Worm (Caenorhabditis elegans) whole organism, L4 larva: Measurements from ENCODE around the gene pipp-4P.

ENCODE experiments used
- T20F7.1 ChIP-seq: fragments of 200-800 bp; sonication (Bioruptor generic); optimal IDR thresholded peaks from 2 replicates; lab custom pipeline; 2018; ENCODE audit warnings: mild to moderate bottlenecking, missing genetic modification characterization, missing compliant biosample characterization
- Y48G9A.11 ChIP-seq: fragments of 200-800 bp; sonication (Bioruptor generic); IDR thresholded peaks from 2 replicates; pipeline ENCODE4 v1.3.6; 2022; ENCODE audit warnings: missing genetic modification reagents, missing genetic modification characterization, missing compliant biosample characterization
- Y75B8A.6 ChIP-seq: fragments of 200-800 bp; sonication (Bioruptor generic); IDR thresholded peaks from 2 replicates; pipeline ENCODE4 v1.3.6; 2022; ENCODE audit warnings: missing genetic modification reagents, missing genetic modification characterization, missing compliant biosample characterization
- ZK337.2 ChIP-seq: fragments of 200-800 bp; sonication (Bioruptor generic); IDR thresholded peaks from 2 replicates; pipeline ENCODE4 v1.3.6; 2022; ENCODE audit warnings: missing genetic modification reagents, missing genetic modification characterization, missing compliant biosample characterization
- ZK546.5 ChIP-seq, 2 experiments: sonication (generic microtip); optimal IDR thresholded peaks; 2 replicates each; lab custom pipeline; 2017; ENCODE audit warnings: missing biosample characterization in 2 of 2, missing genetic modification characterization in 2 of 2
- ceh-20 ChIP-seq: fragments of 200-800 bp; sonication (Bioruptor generic); IDR thresholded peaks from 2 replicates; pipeline ENCODE4 v1.3.6; 2022; ENCODE audit warnings: missing genetic modification reagents, missing genetic modification characterization, missing compliant biosample characterization
- ceh-82 ChIP-seq: sonication (generic microtip); optimal IDR thresholded peaks from 2 replicates; lab custom pipeline; 2017; ENCODE audit warnings: missing biosample characterization, missing genetic modification characterization
- daf-12 ChIP-seq: fragments of 150-350 bp; optimal IDR thresholded peaks from 2 replicates; lab custom pipeline; 2014; ENCODE audit warnings: missing biosample characterization, missing genetic modification reagents, missing genetic modification characterization
- daf-19 ChIP-seq: fragments of 200-800 bp; sonication (Bioruptor generic); conservative IDR thresholded peaks from 2 replicates; pipeline ENCODE4 v1.3.6; 2022; ENCODE audit warnings: missing genetic modification characterization, missing compliant biosample characterization
- dve-1 ChIP-seq: sonication (generic microtip); optimal IDR thresholded peaks from 2 replicates; lab custom pipeline; 2017; ENCODE audit warnings: antibody characterized with exemption, mild to moderate bottlenecking, missing genetic modification characterization, missing compliant biosample characterization; ENCODE audit not compliant: insufficient read depth
- egl-27 ChIP-seq: sonication (generic microtip); optimal IDR thresholded peaks from 3 replicates; lab custom pipeline; 2017; ENCODE audit warnings: missing biosample characterization, missing genetic modification reagents, missing genetic modification characterization
- egl-43 ChIP-seq: fragments of 200-800 bp; sonication (Bioruptor generic); IDR thresholded peaks from 2 replicates; pipeline ENCODE4 v1.3.6; 2022; ENCODE audit warnings: missing genetic modification reagents, missing genetic modification characterization, missing compliant biosample characterization
- hlh-11 ChIP-seq: fragments of 200-800 bp; sonication (Bioruptor generic); optimal IDR thresholded peaks from 2 replicates; lab custom pipeline; 2018; ENCODE audit warnings: mild to moderate bottlenecking, missing genetic modification characterization, missing compliant biosample characterization
- hlh-30 ChIP-seq: sonication (generic microtip); optimal IDR thresholded peaks from 2 replicates; lab custom pipeline; 2017; ENCODE audit warnings: antibody characterized with exemption, mild to moderate bottlenecking, missing genetic modification characterization, missing compliant biosample characterization; ENCODE audit not compliant: insufficient read depth
- lin-1 ChIP-seq: fragments of 200-800 bp; sonication (Bioruptor generic); IDR thresholded peaks from 2 replicates; pipeline ENCODE4 v1.3.6; 2022; ENCODE audit warnings: missing genetic modification reagents, missing genetic modification characterization, missing compliant biosample characterization
- lin-13 ChIP-seq: fragments of 150-350 bp; optimal IDR thresholded peaks from 2 replicates; lab custom pipeline; 2014; ENCODE audit warnings: missing biosample characterization, missing genetic modification reagents, missing genetic modification characterization
- lin-39 ChIP-seq: fragments of 150-350 bp; optimal IDR thresholded peaks from 2 replicates; lab custom pipeline; 2014; ENCODE audit warnings: missing biosample characterization, missing genetic modification reagents, missing genetic modification characterization
- lir-3 ChIP-seq: sonication (generic microtip); optimal IDR thresholded peaks from 2 replicates; lab custom pipeline; 2016; ENCODE audit warnings: mild to moderate bottlenecking, missing genetic modification characterization, missing compliant biosample characterization
- lsy-2 ChIP-seq, 2 experiments: fragments of 150-350 bp in 1 of 2; sonication (generic microtip) in 1 of 2; optimal IDR thresholded peaks; 2 replicates each; lab custom pipeline; 2014 to 2017; ENCODE audit warnings: missing biosample characterization in 2 of 2, missing genetic modification characterization in 2 of 2
- mdl-1 ChIP-seq, 2 experiments: fragments of 150-350 bp in 1 of 2; sonication (generic microtip) in 1 of 2; optimal IDR thresholded peaks; 2 replicates each; lab custom pipeline; 2014 to 2017; ENCODE audit warnings: missing biosample characterization in 2 of 2, missing genetic modification characterization in 2 of 2
- mxl-3 ChIP-seq: fragments of 200-800 bp; sonication (Bioruptor generic); optimal IDR thresholded peaks from 2 replicates; lab custom pipeline; 2018; ENCODE audit warnings: mild to moderate bottlenecking, missing genetic modification characterization, missing compliant biosample characterization
- nhr-10 ChIP-seq: fragments of 150-350 bp; optimal IDR thresholded peaks from 2 replicates; lab custom pipeline; 2014; ENCODE audit warnings: missing biosample characterization, missing genetic modification characterization
- nhr-111 ChIP-seq: fragments of 200-800 bp; sonication (Bioruptor generic); optimal IDR thresholded peaks from 2 replicates; lab custom pipeline; 2018; ENCODE audit warnings: mild to moderate bottlenecking, missing genetic modification characterization, missing compliant biosample characterization
- nhr-237 ChIP-seq: sonication (generic microtip); optimal IDR thresholded peaks from 2 replicates; lab custom pipeline; 2017; ENCODE audit warnings: missing biosample characterization, missing genetic modification characterization
- nhr-25 ChIP-seq: sonication (generic microtip); optimal IDR thresholded peaks from 2 replicates; lab custom pipeline; 2017; ENCODE audit warnings: missing genetic modification characterization, mild to moderate bottlenecking, missing compliant biosample characterization, antibody characterized with exemption, moderate library complexity, borderline replicate concordance; ENCODE audit not compliant: insufficient read depth
- nhr-28 ChIP-seq: fragments of 150-350 bp; optimal IDR thresholded peaks from 2 replicates; lab custom pipeline; 2014; ENCODE audit warnings: missing biosample characterization, missing genetic modification characterization
- nhr-41 ChIP-seq: fragments of 200-800 bp; sonication (Bioruptor generic); IDR thresholded peaks from 2 replicates; pipeline ENCODE4 v1.3.6; 2022; ENCODE audit warnings: missing genetic modification reagents, missing genetic modification characterization, missing compliant biosample characterization
- nhr-48 ChIP-seq: sonication (generic microtip); optimal IDR thresholded peaks from 2 replicates; lab custom pipeline; 2016; ENCODE audit warnings: mild to moderate bottlenecking, missing genetic modification characterization, missing compliant biosample characterization
- nhr-6 ChIP-seq: fragments of 150-350 bp; optimal IDR thresholded peaks from 2 replicates; lab custom pipeline; 2014; ENCODE audit warnings: missing biosample characterization, missing genetic modification characterization
- pqm-1 ChIP-seq: sonication (generic microtip); optimal IDR thresholded peaks from 2 replicates; lab custom pipeline; 2017; ENCODE audit warnings: missing biosample characterization, missing genetic modification characterization
- sdz-12 ChIP-seq: fragments of 200-800 bp; sonication (Bioruptor generic); optimal IDR thresholded peaks from 2 replicates; lab custom pipeline; 2018; ENCODE audit warnings: mild to moderate bottlenecking, missing genetic modification characterization, missing compliant biosample characterization
- set-16 ChIP-seq: fragments of 200-800 bp; sonication (Bioruptor generic); IDR thresholded peaks from 2 replicates; pipeline ENCODE4 v1.3.6; 2022; ENCODE audit warnings: missing genetic modification reagents, missing genetic modification characterization, missing compliant biosample characterization
- unc-130 ChIP-seq: sonication (generic microtip); optimal IDR thresholded peaks from 2 replicates; lab custom pipeline; 2016; ENCODE audit warnings: missing genetic modification reagents, missing genetic modification characterization, missing compliant biosample characterization
- unc-62 ChIP-seq, 3 experiments: fragments of 150-350 bp in 1 of 3; sonication (generic microtip); optimal IDR thresholded peaks in 2 of 3; peaks in 1 of 3; 1 replicate in 1 of 3; 2 replicates in 2 of 3; lab custom pipeline; 2014 to 2017; ENCODE audit warnings: missing biosample characterization in 3 of 3, missing genetic modification characterization in 3 of 3, missing genetic modification reagents in 3 of 3, missing genotype in 1 of 3

pipp-4P gene

DNA sequence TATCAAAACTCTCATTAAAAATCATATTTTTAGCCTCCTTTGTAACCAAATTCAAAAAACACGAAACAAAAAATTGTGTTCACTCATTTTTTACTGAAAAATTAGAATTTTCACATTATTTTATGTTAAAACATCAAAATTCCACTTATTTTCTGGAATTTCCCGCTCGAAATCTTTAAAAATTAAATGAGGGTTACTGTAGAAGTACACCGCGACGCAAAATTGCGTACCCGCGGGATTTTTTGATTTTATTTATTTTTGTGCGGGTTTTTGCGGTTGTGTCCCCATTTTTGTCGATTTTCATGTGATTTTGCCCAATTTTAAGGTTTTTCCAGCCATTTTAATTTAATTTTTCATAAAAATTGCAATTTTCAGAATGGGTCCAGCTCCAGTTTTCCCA lies 39.3 kb downstream of the pipp-4P start:
- TF ChIP-seq unc-130 (GFP tag; lab: Kevin White, UChicago) (peak; percentile 41), egl-43 (GFP tag; lab: Robert Waterston, UW) (no peak)

ce11 chrIII:2864669-2865068 lies 45.6 kb downstream of the pipp-4P start:
- TF ChIP-seq lin-1 (GFP tag; lab: Robert Waterston, UW) = no peak
- no peak for TF ChIP-seq lin-13 (GFP tag; lab: Kevin White, UChicago)
- TF ChIP-seq sdz-12 (GFP tag; lab: Kevin White, UChicago) = no peak
- TF ChIP-seq mdl-1 (tag; optimal IDR thresholded peaks at IDR 0.05; lab: Kevin White, UChicago) = no peak
- TF ChIP-seq nhr-25 = no peak
- TF ChIP-seq nhr-10 (tag; lab: Kevin White, UChicago) = no peak
- no peak for TF ChIP-seq egl-27 (tag; lab: Kevin White, UChicago)
- TF ChIP-seq nhr-6 (tag; lab: Kevin White, UChicago) = no peak
- TF ChIP-seq set-16 (GFP tag; lab: Robert Waterston, UW) = no peak
- no peak for TF ChIP-seq hlh-30 (tag; lab: Kevin White, UChicago)
- TF ChIP-seq Y75B8A.6 (GFP tag; lab: Robert Waterston, UW) = no peak
- TF ChIP-seq Y48G9A.11 (GFP tag; lab: Robert Waterston, UW) = no peak
- TF ChIP-seq unc-62 (GFP tag; optimal IDR thresholded peaks at IDR 0.05 in 1 of 2; lab: Kevin White, UChicago) = no peak
- TF ChIP-seq unc-62 (tag; optimal IDR thresholded peaks at IDR 0.05; lab: Kevin White, UChicago) = no peak
- TF ChIP-seq nhr-111 (GFP tag; lab: Kevin White, UChicago) = no peak
- TF ChIP-seq ZK337.2 (GFP tag; lab: Robert Waterston, UW) = no peak
- TF ChIP-seq daf-19 (GFP tag; lab: Robert Waterston, UW) = no peak
- TF ChIP-seq, all 104 proteins: peak for 0

ce11 chrIII:2866597-2866996 lies 47.5 kb downstream of the pipp-4P start:
- TF ChIP-seq nhr-48 (tag; lab: Kevin White, UChicago) = no peak
- no peak for TF ChIP-seq T20F7.1 (GFP tag; lab: Kevin White, UChicago)
- TF ChIP-seq ZK546.5 (tag; optimal IDR thresholded peaks at IDR 0.05; lab: Kevin White, UChicago) = no peak
- no peak for TF ChIP-seq pqm-1
- no peak for TF ChIP-seq ceh-20 (GFP tag; lab: Robert Waterston, UW)
- no peak for TF ChIP-seq nhr-41 (GFP tag; lab: Robert Waterston, UW)
- no peak for TF ChIP-seq lir-3
- no peak for TF ChIP-seq lin-39 (tag; lab: Kevin White, UChicago)

DNA sequence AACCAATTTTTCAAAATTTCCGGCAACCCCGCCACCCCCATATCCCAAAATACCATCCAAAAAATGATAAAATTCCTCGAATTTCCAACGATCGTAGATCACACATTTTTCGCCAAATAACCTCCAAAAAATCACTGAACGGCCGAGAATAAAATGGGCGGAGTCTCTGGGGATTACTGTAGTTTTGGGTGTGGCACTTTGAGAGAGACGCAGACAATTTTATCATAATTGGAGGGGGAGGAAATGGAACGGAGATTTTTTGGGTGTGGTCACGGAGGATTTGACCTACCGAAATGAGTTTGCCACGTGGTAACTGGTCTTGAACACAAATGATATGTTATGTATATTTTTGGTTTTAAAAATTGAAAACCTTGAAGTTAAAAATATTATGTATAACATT lies 49.3 kb downstream of the pipp-4P start:
- TF ChIP-seq dve-1 = no peak
- peak; percentile 19 for TF ChIP-seq mxl-3 (GFP tag; lab: Kevin White, UChicago)
- TF ChIP-seq nhr-237 (tag; lab: Kevin White, UChicago) = no peak
- TF ChIP-seq nhr-28 = peak; percentile 54
- no peak for TF ChIP-seq egl-43 (GFP tag; lab: Robert Waterston, UW)
- TF ChIP-seq hlh-11 (tag; lab: Kevin White, UChicago) = peak; percentile 34
- TF ChIP-seq lsy-2 (tag; optimal IDR thresholded peaks at IDR 0.05; lab: Kevin White, UChicago) = peak in 1 of 2 experiments; percentile 70
- TF ChIP-seq nhr-10 (tag; lab: Kevin White, UChicago) = no peak
- peak in 1 of 2 experiments; percentile 23 for TF ChIP-seq mdl-1 (tag; optimal IDR thresholded peaks at IDR 0.05; lab: Kevin White, UChicago)
- TF ChIP-seq ceh-82 (tag; lab: Kevin White, UChicago) = no peak
- no peak for TF ChIP-seq daf-12 (tag; lab: Kevin White, UChicago)
